Fruit fly (Drosophila melanogaster) whole organism, pupa: ENCODE data around the gene ssp2.

ENCODE experiments used
- CG10348 ChIP-seq: fragments of 200-800 bp; sonication (Bioruptor generic); IDR thresholded peaks from 2 replicates; pipeline ENCODE4 v1.3.6; 2022; ENCODE audit warnings: missing biosample characterization, missing genetic modification characterization
- CG12605 ChIP-seq: fragments of 200-800 bp; sonication (Bioruptor generic); IDR thresholded peaks from 2 replicates; pipeline ENCODE4 v1.3.6; 2022; ENCODE audit warnings: missing biosample characterization, missing genetic modification characterization
- CG13204 ChIP-seq: fragments of 200-800 bp; sonication (Bioruptor generic); optimal IDR thresholded peaks from 2 replicates; lab custom pipeline; 2018; ENCODE audit warnings: missing biosample characterization, mild to moderate bottlenecking, missing genetic modification characterization, moderate library complexity
- CG14655 ChIP-seq: fragments of 200-800 bp; sonication (Bioruptor generic); optimal IDR thresholded peaks from 3 replicates; lab custom pipeline; 2017; ENCODE audit warnings: mild to moderate bottlenecking, missing biosample characterization, missing genetic modification reagents, missing genetic modification characterization
- CG15710 ChIP-seq: fragments of 200-800 bp; sonication (Bioruptor generic); optimal IDR thresholded peaks from 2 replicates; lab custom pipeline; 2018; ENCODE audit warnings: missing biosample characterization, mild to moderate bottlenecking, missing genetic modification characterization, moderate library complexity
- CG17806 ChIP-seq: fragments of 200-800 bp; sonication (Bioruptor generic); optimal IDR thresholded peaks from 2 replicates; lab custom pipeline; 2018; ENCODE audit warnings: missing biosample characterization, mild to moderate bottlenecking, missing genetic modification characterization, moderate library complexity
- CG32121 ChIP-seq: fragments of 200-800 bp; sonication (Bioruptor generic); IDR thresholded peaks from 2 replicates; pipeline ENCODE4 v1.3.6; 2022; ENCODE audit warnings: missing biosample characterization, missing genetic modification characterization
- CG34367 ChIP-seq: fragments of 200-800 bp; sonication (Bioruptor generic); optimal IDR thresholded peaks from 2 replicates; lab custom pipeline; 2018; ENCODE audit warnings: missing biosample characterization, mild to moderate bottlenecking, missing genetic modification characterization
- CG4496 ChIP-seq: fragments of 200-800 bp; sonication (Bioruptor generic); IDR thresholded peaks from 3 replicates; pipeline ENCODE4 v1.3.6; 2022; ENCODE audit warnings: missing biosample characterization, missing genetic modification characterization
- CG8159 ChIP-seq: fragments of 200-800 bp; sonication (Bioruptor generic); optimal IDR thresholded peaks from 3 replicates; lab custom pipeline; 2018; ENCODE audit warnings: missing biosample characterization, mild to moderate bottlenecking, missing genetic modification characterization, moderate library complexity
- CG8301 ChIP-seq: fragments of 200-800 bp; sonication (Bioruptor generic); optimal IDR thresholded peaks from 2 replicates; lab custom pipeline; 2018; ENCODE audit warnings: missing biosample characterization, mild to moderate bottlenecking, missing genetic modification characterization
- CG9948 ChIP-seq: fragments of 200-800 bp; sonication (Bioruptor generic); optimal IDR thresholded peaks from 2 replicates; lab custom pipeline; 2018; ENCODE audit warnings: missing biosample characterization, mild to moderate bottlenecking, missing genetic modification characterization, moderate library complexity
- D1 ChIP-seq: fragments of 200-800 bp; sonication (Bioruptor generic); optimal IDR thresholded peaks from 2 replicates; lab custom pipeline; 2018; ENCODE audit warnings: missing biosample characterization, mild to moderate bottlenecking, missing genetic modification characterization, moderate library complexity
- EcR ChIP-seq: fragments of 200-800 bp; sonication (Bioruptor generic); optimal IDR thresholded peaks from 3 replicates; lab custom pipeline; 2019; ENCODE audit warnings: missing biosample characterization, missing genetic modification characterization, mild to moderate bottlenecking, moderate library complexity, missing genetic modification reagents
- Ets98B ChIP-seq: fragments of 200-800 bp; sonication (Bioruptor generic); IDR thresholded peaks from 2 replicates; pipeline ENCODE4 v1.3.6; 2022; ENCODE audit warnings: missing biosample characterization, missing genetic modification characterization
- Pif1A ChIP-seq: fragments of 200-800 bp; sonication (Bioruptor generic); optimal IDR thresholded peaks from 3 replicates; lab custom pipeline; 2016; ENCODE audit warnings: missing biosample characterization, missing genetic modification characterization
- Pif1B ChIP-seq: fragments of 200-800 bp; sonication (Bioruptor generic); optimal IDR thresholded peaks from 3 replicates; lab custom pipeline; 2016; ENCODE audit warnings: missing biosample characterization, missing genetic modification characterization
- Snoo ChIP-seq: fragments of 200-800 bp; sonication (Bioruptor generic); optimal IDR thresholded peaks from 3 replicates; lab custom pipeline; 2017; ENCODE audit warnings: missing biosample characterization, mild to moderate bottlenecking, missing genetic modification characterization, inconsistent platforms
- fd96Ca ChIP-seq: fragments of 200-800 bp; sonication (Bioruptor generic); IDR thresholded peaks from 3 replicates; pipeline ENCODE4 v1.3.6; 2022; ENCODE audit warnings: missing biosample characterization, missing genetic modification characterization
- gl ChIP-seq: fragments of 200-800 bp; sonication (Bioruptor generic); optimal IDR thresholded peaks from 2 replicates; lab custom pipeline; 2018; ENCODE audit warnings: missing biosample characterization, mild to moderate bottlenecking, missing genetic modification characterization
- rn ChIP-seq: fragments of 200-800 bp; sonication (Bioruptor generic); IDR thresholded peaks from 2 replicates; pipeline ENCODE4 v1.3.6; 2022; ENCODE audit warnings: missing biosample characterization, missing genetic modification characterization

The ssp2 gene

dm6 chr3L:13957789-13958188 is 7.2 kb upstream of the ssp2 start:
- TF ChIP-seq gl (tag; lab: Kevin White, UChicago) (no peak), D1 (tag; lab: Kevin White, UChicago) (no peak), CG9948 (tag; lab: Kevin White, UChicago) (no peak), CG8301 (tag; lab: Kevin White, UChicago) (no peak), CG17806 (tag; lab: Kevin White, UChicago) (no peak), CG10348 (GFP tag; lab: Robert Waterston, UW) (no peak), Pif1B (GFP tag; lab: Kevin White, UChicago) (no peak), CG4496 (no peak), CG15710 (tag; lab: Kevin White, UChicago) (no peak), rn (GFP tag; lab: Robert Waterston, UW) (no peak), CG8159 (tag; lab: Kevin White, UChicago) (no peak), EcR (GFP tag; lab: Kevin White, UChicago) (no peak), CG14655 (GFP tag; lab: Kevin White, UChicago) (no peak)

dm6 chr3L:13965502-13965843 is 470 bp downstream of the ssp2 start:
- TF ChIP-seq CG13204 (GFP tag; lab: Kevin White, UChicago): no peak
- TF ChIP-seq CG34367 (tag; lab: Kevin White, UChicago): no peak
- no peak for TF ChIP-seq CG10348 (GFP tag; lab: Robert Waterston, UW)
- TF ChIP-seq D1 (tag; lab: Kevin White, UChicago): no peak
- TF ChIP-seq Pif1A: no peak
- no peak for TF ChIP-seq Ets98B (GFP tag; lab: Robert Waterston, UW)
- TF ChIP-seq rn (GFP tag; lab: Robert Waterston, UW): no peak
- no peak for TF ChIP-seq CG8301 (tag; lab: Kevin White, UChicago)
- no peak for TF ChIP-seq CG8159 (tag; lab: Kevin White, UChicago)
- TF ChIP-seq CG15710 (tag; lab: Kevin White, UChicago): no peak
- TF ChIP-seq Pif1B (GFP tag; lab: Kevin White, UChicago): no peak
- TF ChIP-seq CG17806 (tag; lab: Kevin White, UChicago): no peak
- TF ChIP-seq CG14655 (GFP tag; lab: Kevin White, UChicago): no peak
- no peak for TF ChIP-seq Snoo (tag; lab: Kevin White, UChicago)
- no peak for TF ChIP-seq gl (tag; lab: Kevin White, UChicago)
- no peak for TF ChIP-seq CG4496
- no peak for TF ChIP-seq CG32121 (GFP tag; lab: Robert Waterston, UW)
- TF ChIP-seq fd96Ca (GFP tag; lab: Robert Waterston, UW): no peak

- TF ChIP-seq CG14655 (GFP tag; lab: Kevin White, UChicago): no peak
- no peak for TF ChIP-seq Ets98B (GFP tag; lab: Robert Waterston, UW)
- TF ChIP-seq Snoo (tag; lab: Kevin White, UChicago): no peak
- no peak for TF ChIP-seq CG8301 (tag; lab: Kevin White, UChicago)
- TF ChIP-seq D1 (tag; lab: Kevin White, UChicago): no peak
- no peak for TF ChIP-seq CG10348 (GFP tag; lab: Robert Waterston, UW)
- TF ChIP-seq CG32121 (GFP tag; lab: Robert Waterston, UW): no peak
- no peak for TF ChIP-seq gl (tag; lab: Kevin White, UChicago)
- TF ChIP-seq fd96Ca (GFP tag; lab: Robert Waterston, UW): no peak
- TF ChIP-seq CG17806 (tag; lab: Kevin White, UChicago): no peak
- TF ChIP-seq CG13204 (GFP tag; lab: Kevin White, UChicago): no peak
- TF ChIP-seq CG34367 (tag; lab: Kevin White, UChicago): no peak
- TF ChIP-seq Pif1A: no peak
- no peak for TF ChIP-seq rn (GFP tag; lab: Robert Waterston, UW)
- TF ChIP-seq CG15710 (tag; lab: Kevin White, UChicago): no peak
- TF ChIP-seq Pif1B (GFP tag; lab: Kevin White, UChicago): no peak
- TF ChIP-seq CG4496: no peak
- no peak for TF ChIP-seq CG12605
- no peak for TF ChIP-seq CG8159 (tag; lab: Kevin White, UChicago)
- TF ChIP-seq EcR (GFP tag; lab: Kevin White, UChicago): no peak
Observed at dm6 chr3L:13973377-13974111, 8.5 kb downstream of the ssp2 start, which contains the start of the genes CG13738 and Hsc70-1. Gene CG13738 (minus strand): TSS chr3L:13973477. Gene Hsc70-1 (plus strand): TSS chr3L:13974061.

- no peak for TF ChIP-seq CG13204 (GFP tag; lab: Kevin White, UChicago)
- no peak for TF ChIP-seq rn (GFP tag; lab: Robert Waterston, UW)
- TF ChIP-seq CG15710 (tag; lab: Kevin White, UChicago): no peak
- no peak for TF ChIP-seq CG8159 (tag; lab: Kevin White, UChicago)
- TF ChIP-seq CG4496: no peak
- TF ChIP-seq Pif1A: no peak
- no peak for TF ChIP-seq Pif1B (GFP tag; lab: Kevin White, UChicago)
- TF ChIP-seq CG32121 (GFP tag; lab: Robert Waterston, UW): no peak
- TF ChIP-seq EcR (GFP tag; lab: Kevin White, UChicago): no peak
- no peak for TF ChIP-seq CG12605
- no peak for TF ChIP-seq Snoo (tag; lab: Kevin White, UChicago)
- no peak for TF ChIP-seq CG34367 (tag; lab: Kevin White, UChicago)
- TF ChIP-seq CG17806 (tag; lab: Kevin White, UChicago): no peak
- no peak for TF ChIP-seq CG8301 (tag; lab: Kevin White, UChicago)
- no peak for TF ChIP-seq CG14655 (GFP tag; lab: Kevin White, UChicago)
- no peak for TF ChIP-seq gl (tag; lab: Kevin White, UChicago)
- TF ChIP-seq CG10348 (GFP tag; lab: Robert Waterston, UW): no peak
- no peak for TF ChIP-seq D1 (tag; lab: Kevin White, UChicago)
Observed at dm6 chr3L:13982516-13982915, 17.5 kb downstream of the ssp2 start.

- TF ChIP-seq Snoo (tag; lab: Kevin White, UChicago) (no peak), CG32121 (GFP tag; lab: Robert Waterston, UW) (no peak), CG34367 (tag; lab: Kevin White, UChicago) (no peak), EcR (GFP tag; lab: Kevin White, UChicago) (no peak), fd96Ca (GFP tag; lab: Robert Waterston, UW) (no peak), Ets98B (GFP tag; lab: Robert Waterston, UW) (no peak), CG10348 (GFP tag; lab: Robert Waterston, UW) (no peak), CG8301 (tag; lab: Kevin White, UChicago) (no peak), CG17806 (tag; lab: Kevin White, UChicago) (no peak), D1 (tag; lab: Kevin White, UChicago) (no peak)
Observed at dm6 chr3L:13986330-13986729, 21.3 kb downstream of the ssp2 start, which contains the start of gene CG17362. Gene CG17362 (plus strand): TSS chr3L:13986620.
